Worm (Caenorhabditis elegans) whole organism, L2 larva: ENCODE data around the gene ugt-62.

Experiments used
- dmd-4 ChIP-seq: sonication (generic microtip); optimal IDR thresholded peaks from 2 replicates; lab custom pipeline; 2017; ENCODE audit warnings: missing biosample characterization, missing genetic modification characterization
- nhr-11 ChIP-seq: fragments of 150-350 bp; optimal IDR thresholded peaks from 2 replicates; lab custom pipeline; 2014; ENCODE audit warnings: missing biosample characterization, missing genetic modification characterization
- nhr-77 ChIP-seq: fragments of 150-350 bp; optimal IDR thresholded peaks from 2 replicates; lab custom pipeline; 2014; ENCODE audit warnings: missing biosample characterization, missing genetic modification characterization
- unc-62 ChIP-seq: fragments of 150-350 bp; optimal IDR thresholded peaks from 2 replicates; lab custom pipeline; 2014; ENCODE audit warnings: missing biosample characterization, missing genetic modification reagents, missing genetic modification characterization

DNA sequence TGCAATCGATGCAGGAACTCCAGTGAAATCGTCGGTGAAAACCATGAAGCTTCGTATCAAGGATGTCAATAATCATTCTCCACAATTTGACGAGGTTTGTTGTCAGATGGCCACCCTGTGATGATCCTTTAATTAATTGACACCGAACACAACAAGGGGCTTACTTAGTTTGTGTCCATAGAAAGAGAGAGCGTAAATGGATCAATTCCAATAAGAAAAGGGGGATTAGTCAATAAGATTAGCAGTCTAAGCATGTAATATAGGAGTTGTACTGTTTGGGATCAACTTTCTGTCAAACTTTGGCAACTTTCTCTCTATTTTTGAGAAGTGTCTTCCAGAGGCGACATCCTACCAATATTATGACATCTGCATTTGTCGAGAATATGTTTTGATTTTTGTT, 16.4 kb downstream of the ugt-62 start:
- TF ChIP-seq dmd-4 (tag; lab: Kevin White, UChicago) (no peak), nhr-11 (tag; lab: Kevin White, UChicago) (no peak), nhr-77 (no peak), unc-62 (GFP tag; lab: Kevin White, UChicago) (no peak)
